Worm (Caenorhabditis elegans) whole organism, late embryonic: ENCODE data around the gene C03A7.13.

Experiments
- K09A11.1 ChIP-seq: sonication (generic microtip); optimal IDR thresholded peaks from 2 replicates; lab custom pipeline; 2017; ENCODE audit warnings: antibody characterized with exemption, mild to moderate bottlenecking, missing genetic modification characterization, missing compliant biosample characterization; ENCODE audit not compliant: insufficient read depth
- T23F11.4 ChIP-seq: fragments of 200-800 bp; sonication (Bioruptor generic); optimal IDR thresholded peaks from 2 replicates; lab custom pipeline; 2018; ENCODE audit warnings: mild to moderate bottlenecking, missing genetic modification characterization, missing compliant biosample characterization
- Y22D7AL.16 ChIP-seq: sonication (generic microtip); optimal IDR thresholded peaks from 2 replicates; lab custom pipeline; 2016; ENCODE audit warnings: missing genetic modification characterization, missing compliant biosample characterization
- ahr-1 ChIP-seq: sonication (generic microtip); optimal IDR thresholded peaks from 2 replicates; lab custom pipeline; 2016; ENCODE audit warnings: missing genetic modification characterization, missing compliant biosample characterization
- ama-1 ChIP-seq: fragments of 150-350 bp; optimal IDR thresholded peaks from 2 replicates; lab custom pipeline; 2014
- ceh-18 ChIP-seq: sonication (generic microtip); optimal IDR thresholded peaks from 2 replicates; lab custom pipeline; 2016; ENCODE audit warnings: missing genetic modification characterization, missing compliant biosample characterization
- ceh-19 ChIP-seq: fragments of 200-800 bp; sonication (Bioruptor generic); optimal IDR thresholded peaks from 2 replicates; lab custom pipeline; 2018; ENCODE audit warnings: mild to moderate bottlenecking, missing genetic modification characterization, missing compliant biosample characterization
- ceh-2 ChIP-seq: sonication (generic microtip); optimal IDR thresholded peaks from 2 replicates; lab custom pipeline; 2016; ENCODE audit warnings: missing genotype, missing genetic modification characterization, missing compliant biosample characterization
- ceh-24 ChIP-seq: sonication (generic microtip); optimal IDR thresholded peaks from 2 replicates; lab custom pipeline; 2016; ENCODE audit warnings: mild to moderate bottlenecking, missing genetic modification characterization, missing compliant biosample characterization
- ceh-30 ChIP-seq: fragments of 150-350 bp; optimal IDR thresholded peaks from 2 replicates; lab custom pipeline; 2014; ENCODE audit warnings: missing biosample characterization, missing genetic modification characterization
- ceh-34 ChIP-seq: sonication (generic microtip); optimal IDR thresholded peaks from 2 replicates; lab custom pipeline; 2016; ENCODE audit warnings: mild to moderate bottlenecking, missing genetic modification characterization, missing compliant biosample characterization
- ceh-45 ChIP-seq: fragments of 200-800 bp; sonication (Bioruptor generic); IDR thresholded peaks from 2 replicates; pipeline ENCODE4 v1.3.6; 2022; ENCODE audit warnings: missing genetic modification reagents, missing genetic modification characterization, missing compliant biosample characterization
- ceh-9 ChIP-seq: sonication (generic microtip); optimal IDR thresholded peaks from 2 replicates; lab custom pipeline; 2016; ENCODE audit warnings: mild to moderate bottlenecking, missing genetic modification characterization, inconsistent platforms, missing compliant biosample characterization
- dve-1 ChIP-seq: sonication (generic microtip); optimal IDR thresholded peaks from 2 replicates; lab custom pipeline; 2017; ENCODE audit warnings: antibody characterized with exemption, mild to moderate bottlenecking, missing genetic modification characterization, missing compliant biosample characterization
- ets-4 ChIP-seq: sonication (generic microtip); optimal IDR thresholded peaks from 2 replicates; lab custom pipeline; 2016; ENCODE audit warnings: missing genetic modification characterization, missing compliant biosample characterization
- eyg-1 ChIP-seq: sonication (generic microtip); optimal IDR thresholded peaks from 2 replicates; lab custom pipeline; 2016; ENCODE audit warnings: missing genotype, missing genetic modification characterization, missing compliant biosample characterization
- fax-1 ChIP-seq: sonication (generic microtip); optimal IDR thresholded peaks from 2 replicates; lab custom pipeline; 2016; ENCODE audit warnings: missing genotype, missing genetic modification characterization, missing compliant biosample characterization
- fkh-10 ChIP-seq: fragments of 150-350 bp; optimal IDR thresholded peaks from 2 replicates; lab custom pipeline; 2014; ENCODE audit warnings: missing biosample characterization, missing genetic modification reagents, missing genetic modification characterization
- hlh-30 ChIP-seq: sonication (generic microtip); optimal IDR thresholded peaks from 2 replicates; lab custom pipeline; 2017; ENCODE audit warnings: antibody characterized with exemption, missing genetic modification characterization, missing compliant biosample characterization; ENCODE audit not compliant: insufficient read depth
- hlh-6 ChIP-seq: sonication (generic microtip); optimal IDR thresholded peaks from 2 replicates; lab custom pipeline; 2016; ENCODE audit warnings: missing genotype, missing genetic modification characterization, missing compliant biosample characterization
- madf-2 ChIP-seq: sonication (generic microtip); optimal IDR thresholded peaks from 2 replicates; lab custom pipeline; 2017; ENCODE audit warnings: missing genetic modification characterization, missing compliant biosample characterization
- mec-3 ChIP-seq: sonication (generic microtip); optimal IDR thresholded peaks from 2 replicates; lab custom pipeline; 2016; ENCODE audit warnings: borderline replicate concordance, missing genetic modification characterization, missing compliant biosample characterization
- nfya-1 ChIP-seq: sonication (generic microtip); optimal IDR thresholded peaks from 2 replicates; lab custom pipeline; 2017; ENCODE audit warnings: missing genetic modification characterization, mild to moderate bottlenecking, missing compliant biosample characterization, antibody characterized with exemption, moderate library complexity
- nhr-11 ChIP-seq: fragments of 150-350 bp; optimal IDR thresholded peaks from 2 replicates; lab custom pipeline; 2014; ENCODE audit warnings: missing biosample characterization, missing genetic modification characterization
- npax-4 ChIP-seq: sonication (generic microtip); optimal IDR thresholded peaks from 2 replicates; lab custom pipeline; 2016; ENCODE audit warnings: missing genetic modification characterization, missing compliant biosample characterization
- odd-2 ChIP-seq: sonication (generic microtip); optimal IDR thresholded peaks from 2 replicates; lab custom pipeline; 2017; ENCODE audit warnings: antibody characterized with exemption, mild to moderate bottlenecking, missing genetic modification characterization, missing compliant biosample characterization
- pag-3 ChIP-seq: sonication (generic microtip); optimal IDR thresholded peaks from 2 replicates; lab custom pipeline; 2016; ENCODE audit warnings: missing compliant biosample characterization, missing genetic modification characterization, borderline replicate concordance
- pat-9 ChIP-seq: fragments of 200-800 bp; sonication (Bioruptor generic); optimal IDR thresholded peaks from 2 replicates; lab custom pipeline; 2018; ENCODE audit warnings: mild to moderate bottlenecking, missing genetic modification characterization, moderate library complexity, missing compliant biosample characterization
- pha-2 ChIP-seq: sonication (generic microtip); optimal IDR thresholded peaks from 2 replicates; lab custom pipeline; 2017; ENCODE audit warnings: mild to moderate bottlenecking, missing genetic modification characterization, missing compliant biosample characterization
- pqm-1 ChIP-seq: sonication (generic microtip); optimal IDR thresholded peaks from 2 replicates; lab custom pipeline; 2016; ENCODE audit warnings: missing genetic modification characterization, missing compliant biosample characterization
- ref-2 ChIP-seq: sonication (generic microtip); optimal IDR thresholded peaks from 2 replicates; lab custom pipeline; 2016; ENCODE audit warnings: missing genetic modification characterization, missing compliant biosample characterization
- rnt-1 ChIP-seq: sonication (generic microtip); optimal IDR thresholded peaks from 2 replicates; lab custom pipeline; 2016; ENCODE audit warnings: missing genetic modification characterization, missing compliant biosample characterization
- ttx-3 ChIP-seq: sonication (generic microtip); optimal IDR thresholded peaks from 2 replicates; lab custom pipeline; 2016; ENCODE audit warnings: missing genetic modification reagents, missing genetic modification characterization, missing compliant biosample characterization
- unc-3 ChIP-seq, 2 experiments: fragments of 200-800 bp in 1 of 2; sonication (Bioruptor generic) in 1 of 2; sonication (generic microtip) in 1 of 2; conservative IDR thresholded peaks in 1 of 2; optimal IDR thresholded peaks in 1 of 2; 2 replicates each; pipeline versions ENCODE4 v1.3.6 to Lab custom; 2016 to 2022; ENCODE audit warnings: missing compliant biosample characterization in 2 of 2, missing genetic modification characterization in 2 of 2, missing genetic modification reagents in 1 of 2
- unc-86 ChIP-seq: sonication (generic microtip); optimal IDR thresholded peaks from 2 replicates; lab custom pipeline; 2016; ENCODE audit warnings: missing genetic modification characterization, missing compliant biosample characterization
- zip-5 ChIP-seq: sonication (generic microtip); optimal IDR thresholded peaks from 2 replicates; lab custom pipeline; 2016; ENCODE audit warnings: missing genetic modification characterization, missing compliant biosample characterization
- ztf-16 ChIP-seq: sonication (generic microtip); optimal IDR thresholded peaks from 2 replicates; lab custom pipeline; 2017; ENCODE audit warnings: missing genetic modification characterization, missing compliant biosample characterization

Gene C03A7.13

DNA sequence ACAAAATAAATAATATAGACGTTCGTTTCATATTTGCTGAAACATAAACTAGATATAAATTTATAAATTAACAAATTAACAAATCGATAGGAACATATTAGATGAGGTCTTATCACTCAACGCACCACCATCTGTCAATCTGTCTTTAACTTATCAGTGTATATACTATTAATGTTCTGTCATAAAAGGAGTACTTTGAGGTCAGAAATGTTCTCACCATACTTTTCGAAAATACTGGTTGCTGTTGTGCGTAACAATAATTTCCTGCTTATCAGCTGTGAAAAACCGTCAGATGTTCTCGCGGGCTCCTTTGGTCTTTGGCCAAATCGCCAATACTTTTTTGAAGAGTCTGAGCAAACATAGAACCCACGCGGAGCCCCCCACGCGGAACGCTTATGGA is at the start of gene C03A7.13:
C03A7.13 (minus strand) TSS at position 43 of the 400 bp plus-strand sequence.
- TF ChIP-seq ceh-18 (tag; lab: Kevin White, UChicago) (no peak), ahr-1 (tag; lab: Kevin White, UChicago) (no peak), madf-2 (tag; lab: Kevin White, UChicago) (no peak), rnt-1 (no peak), ztf-16 (tag; lab: Kevin White, UChicago) (no peak)

DNA sequence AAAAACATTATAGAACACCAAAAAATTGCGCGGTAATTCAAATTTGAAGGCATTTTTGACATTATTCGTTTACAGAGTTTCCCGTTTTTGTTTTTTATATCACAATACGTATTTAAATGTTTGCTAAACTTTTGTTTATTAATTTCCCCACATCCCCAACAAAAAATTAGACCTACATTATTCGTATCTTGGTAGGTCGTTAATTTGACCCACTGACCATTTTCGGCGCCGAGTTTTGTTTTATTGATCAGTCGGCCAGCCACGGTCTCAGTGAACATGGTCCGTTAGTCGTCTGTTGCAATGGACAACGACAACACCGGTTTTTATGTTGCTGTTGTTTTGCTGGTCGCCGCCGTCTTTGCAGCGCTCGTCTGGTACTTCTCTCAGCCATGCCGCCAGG is 47.6 kb upstream of the C03A7.13 start, which contains the start of gene B0238.15:
B0238.15 (plus strand) TSS at position 301 of the 400 bp plus-strand sequence.
- no peak for TF ChIP-seq ahr-1 (tag; lab: Kevin White, UChicago)
- no peak for TF ChIP-seq mec-3
- TF ChIP-seq ceh-9 (tag; lab: Kevin White, UChicago) = no peak
- TF ChIP-seq fkh-10 (GFP tag; lab: Kevin White, UChicago) = no peak
- TF ChIP-seq pqm-1 (tag; lab: Kevin White, UChicago) = no peak
- TF ChIP-seq zip-5 = no peak
- no peak for TF ChIP-seq pat-9 (tag; lab: Kevin White, UChicago)
- no peak for TF ChIP-seq ceh-19 (GFP tag; lab: Kevin White, UChicago)
- no peak for TF ChIP-seq ceh-18 (tag; lab: Kevin White, UChicago)
- no peak for TF ChIP-seq odd-2 (tag; lab: Kevin White, UChicago)
- TF ChIP-seq Y22D7AL.16 (tag; lab: Kevin White, UChicago) = no peak
- TF ChIP-seq hlh-6 (tag; lab: Kevin White, UChicago) = no peak
- no peak for TF ChIP-seq unc-86 (tag; lab: Kevin White, UChicago)
- TF ChIP-seq hlh-30 (tag; lab: Kevin White, UChicago) = no peak
- TF ChIP-seq ceh-2 (tag; lab: Kevin White, UChicago) = no peak
- TF ChIP-seq nfya-1 (tag; lab: Kevin White, UChicago) = no peak
- no peak for TF ChIP-seq ztf-16 (tag; lab: Kevin White, UChicago)
- TF ChIP-seq unc-3 (GFP tag; conservative IDR thresholded peaks at IDR 0.05; lab: Robert Waterston, UW) = no peak
- no peak for TF ChIP-seq unc-3 (tag; optimal IDR thresholded peaks at IDR 0.05; lab: Kevin White, UChicago)
- no peak for TF ChIP-seq ama-1
- TF ChIP-seq ceh-24 (tag; lab: Kevin White, UChicago) = no peak

DNA sequence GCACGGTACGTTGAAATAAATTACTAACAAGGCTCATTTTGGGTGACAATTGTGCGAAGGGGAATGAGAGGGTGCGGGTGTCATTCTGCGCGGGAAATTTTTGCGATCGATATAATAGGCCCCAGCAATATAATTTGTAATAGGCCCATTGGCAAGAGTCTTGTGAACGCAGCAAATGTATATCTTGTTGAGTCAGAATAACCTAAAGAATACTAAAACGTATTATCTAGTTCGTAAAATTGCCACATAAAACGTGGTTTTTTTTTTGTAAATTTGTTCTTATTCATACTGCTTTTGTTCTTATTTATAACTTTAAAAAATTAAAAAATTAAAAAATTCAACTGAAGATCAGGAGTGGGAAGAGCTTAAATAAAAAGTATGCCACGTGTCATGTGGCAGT is 47.1 kb upstream of the C03A7.13 start, which contains the start of gene C52A10.3:
C52A10.3 (minus strand) TSS at position 101 of the 400 bp plus-strand sequence.
- no peak for TF ChIP-seq ceh-34 (tag; lab: Kevin White, UChicago)
- TF ChIP-seq ceh-45 (GFP tag; lab: Robert Waterston, UW) = no peak
- TF ChIP-seq ref-2 = no peak
- no peak for TF ChIP-seq eyg-1 (tag; lab: Kevin White, UChicago)
- TF ChIP-seq ahr-1 (tag; lab: Kevin White, UChicago) = no peak
- no peak for TF ChIP-seq K09A11.1 (tag; lab: Kevin White, UChicago)
- no peak for TF ChIP-seq npax-4 (tag; lab: Kevin White, UChicago)
- no peak for TF ChIP-seq pag-3 (tag; lab: Kevin White, UChicago)
- no peak for TF ChIP-seq ttx-3 (tag; lab: Kevin White, UChicago)
- no peak for TF ChIP-seq mec-3
- no peak for TF ChIP-seq ets-4 (tag; lab: Kevin White, UChicago)
- TF ChIP-seq pha-2 = no peak
- no peak for TF ChIP-seq unc-86 (tag; lab: Kevin White, UChicago)
- TF ChIP-seq nhr-11 (tag; lab: Kevin White, UChicago) = no peak

DNA sequence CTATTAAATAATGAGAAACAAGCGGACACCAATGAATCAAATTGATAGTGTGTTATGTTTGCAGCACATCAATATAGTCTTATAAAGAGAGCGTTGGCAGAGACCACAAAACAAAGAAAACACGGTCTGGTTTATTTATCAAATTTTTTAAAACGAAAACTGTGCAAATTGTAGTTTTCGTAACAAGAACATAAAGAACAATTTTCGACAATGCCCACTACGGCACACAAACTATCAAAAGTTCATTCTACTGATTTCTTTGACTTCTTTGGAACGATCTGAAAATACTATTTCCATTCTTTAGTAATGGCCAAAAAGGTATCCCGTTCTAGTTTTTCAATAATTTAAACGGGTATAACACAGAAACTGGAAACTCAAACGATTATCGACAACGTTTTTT is 44.8 kb upstream of the C03A7.13 start, which contains the start of gene cest-35.2:
cest-35.2 (minus strand) TSS at position 101 of the 400 bp plus-strand sequence.
- TF ChIP-seq ref-2 = no peak
- no peak for TF ChIP-seq Y22D7AL.16 (tag; lab: Kevin White, UChicago)
- TF ChIP-seq ceh-9 (tag; lab: Kevin White, UChicago) = no peak
- no peak for TF ChIP-seq dve-1 (tag; lab: Kevin White, UChicago)
- no peak for TF ChIP-seq fax-1 (tag; lab: Kevin White, UChicago)
- TF ChIP-seq ceh-30 (tag; lab: Kevin White, UChicago) = no peak
- TF ChIP-seq hlh-30 (tag; lab: Kevin White, UChicago) = no peak
- TF ChIP-seq T23F11.4 = no peak
